Worm (Caenorhabditis elegans) whole organism, L4 larva: ENCODE results near the gene rdl-1.

Experiments
- dve-1 ChIP-seq: sonication (generic microtip); optimal IDR thresholded peaks from 2 replicates; lab custom pipeline; 2017; ENCODE audit warnings: antibody characterized with exemption, mild to moderate bottlenecking, missing genetic modification characterization, missing compliant biosample characterization; ENCODE audit not compliant: insufficient read depth
- fos-1 ChIP-seq: fragments of 150-350 bp; optimal IDR thresholded peaks from 2 replicates; lab custom pipeline; 2014; ENCODE audit warnings: missing biosample characterization, missing genetic modification characterization
- lin-15B ChIP-seq: fragments of 150-350 bp; sonication (generic microtip); optimal IDR thresholded peaks from 3 replicates; lab custom pipeline; 2014; ENCODE audit warnings: missing biosample characterization, missing genetic modification characterization
- tag-97 ChIP-seq: fragments of 200-800 bp; sonication (Bioruptor generic); IDR thresholded peaks from 2 replicates; pipeline ENCODE4 v1.3.6; 2022; ENCODE audit warnings: missing genetic modification characterization, missing compliant biosample characterization

- TF ChIP-seq dve-1 (tag; lab: Kevin White, UChicago) (no peak), lin-15B (tag; lab: Kevin White, UChicago) (no peak), tag-97 (GFP tag; lab: Robert Waterston, UW) (no peak), fos-1 (tag; lab: Kevin White, UChicago) (no peak)
These were observed 46.5 kb downstream of the rdl-1 start for ce11 chrIV:7723555-7723954.
